Worm (Caenorhabditis elegans): Measurements from ENCODE around the gene lin-45.

lin-45 gene

DNA sequence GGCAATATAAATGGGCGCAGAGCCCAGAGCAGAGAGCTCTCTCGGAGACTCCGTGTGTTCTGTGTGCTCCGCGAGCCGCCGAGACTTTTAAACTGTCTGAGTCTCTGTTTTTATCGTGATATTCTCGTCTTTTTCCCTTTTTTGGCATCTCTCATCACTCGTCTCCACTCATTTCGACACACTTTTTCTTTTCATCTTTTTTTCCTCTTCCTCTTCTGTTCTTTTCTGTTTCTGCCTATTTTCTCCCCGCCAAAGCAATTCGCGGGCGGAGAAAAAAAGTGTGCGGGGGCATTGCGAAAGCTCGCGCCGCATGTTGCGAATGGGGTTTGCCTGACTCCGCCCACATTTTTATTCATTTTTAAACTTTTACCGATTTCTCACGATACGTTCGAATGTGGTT is 8.0 kb upstream of the lin-45 start:
- TF ChIP-seq unc-62 (GFP tag; optimal IDR thresholded peaks at IDR 0.05): no peak

DNA sequence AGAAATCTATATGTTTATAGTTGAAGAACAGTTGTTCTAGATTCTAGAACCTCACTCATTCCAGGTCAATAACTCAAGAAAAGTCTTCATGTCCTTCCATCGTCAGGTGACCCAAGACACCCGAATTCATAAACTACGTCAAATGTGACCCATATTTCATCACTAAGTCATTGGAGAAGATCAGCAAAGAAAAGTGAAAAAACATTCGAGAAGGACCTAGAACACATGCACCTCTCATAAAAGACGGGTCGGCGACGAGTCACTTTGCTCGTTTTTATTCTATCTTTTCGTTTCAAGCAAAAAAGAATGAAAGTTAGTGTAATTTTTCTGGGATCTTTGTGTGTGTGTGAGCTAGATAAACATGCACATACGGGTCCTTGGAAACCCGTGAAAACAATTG is 2.8 kb upstream of the lin-45 start:
- TF ChIP-seq unc-62 (GFP tag; optimal IDR thresholded peaks at IDR 0.05): no peak

DNA sequence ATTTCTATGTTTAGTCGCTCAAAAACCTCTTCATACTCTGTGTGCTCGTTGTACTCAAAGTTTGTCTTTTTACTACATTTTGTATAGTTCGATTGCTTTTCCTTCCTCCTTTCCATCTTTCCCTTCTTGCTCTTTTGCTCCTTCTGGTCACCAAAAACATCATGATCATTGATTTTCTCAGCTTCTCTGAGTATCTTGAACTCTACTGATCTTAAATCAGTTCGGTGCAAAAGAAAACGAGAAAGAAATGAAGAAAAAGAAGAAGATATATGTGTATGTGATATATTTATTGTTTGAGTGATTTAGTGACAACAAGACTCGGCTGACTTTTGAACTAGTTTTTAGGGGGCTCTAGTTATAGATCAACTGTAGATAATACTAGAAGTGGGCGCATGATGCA is 1.7 kb upstream of the lin-45 start:
- TF ChIP-seq unc-62 (GFP tag; optimal IDR thresholded peaks at IDR 0.05): no peak

DNA sequence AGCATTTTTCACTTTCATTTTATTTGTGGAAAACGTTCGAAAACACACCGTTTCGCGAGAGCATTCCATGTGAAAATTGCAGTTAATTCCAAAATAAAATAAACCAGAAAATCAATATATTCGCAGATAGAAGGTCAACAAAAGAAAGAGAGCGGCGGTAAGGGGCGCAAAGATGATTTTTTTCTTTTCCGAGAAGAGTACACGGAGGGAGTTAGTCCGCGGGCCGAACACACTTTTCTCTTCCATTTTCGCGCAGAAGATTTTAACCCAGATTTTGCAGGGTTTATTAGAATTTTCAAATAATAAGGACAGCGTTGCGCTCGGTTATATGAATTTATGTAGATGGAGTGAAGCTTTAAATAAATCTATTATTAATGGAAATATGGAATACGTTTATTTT is 720 bp downstream of the lin-45 start:
- TF ChIP-seq unc-62 (GFP tag; optimal IDR thresholded peaks at IDR 0.05): no peak

DNA sequence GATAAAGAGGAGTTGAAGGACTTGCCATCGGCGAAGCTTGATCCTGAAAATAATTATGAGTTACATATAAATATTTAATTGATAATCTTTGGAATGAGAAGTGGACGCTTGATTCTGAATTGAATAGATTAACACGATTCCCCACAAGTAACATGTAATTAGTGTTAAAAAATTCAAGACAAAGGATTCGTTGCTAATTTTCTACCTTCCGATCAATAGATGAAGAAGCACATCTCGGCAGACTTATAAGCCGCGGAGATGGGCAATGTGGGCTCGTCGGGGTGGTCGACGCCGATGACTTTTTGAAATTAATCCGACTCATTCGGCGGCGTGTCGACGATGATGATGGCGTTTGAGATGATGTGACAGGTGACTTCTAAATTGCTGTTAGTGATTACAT is 1.3 kb downstream of the lin-45 start:
- TF ChIP-seq unc-62 (GFP tag; optimal IDR thresholded peaks at IDR 0.05): no peak

DNA sequence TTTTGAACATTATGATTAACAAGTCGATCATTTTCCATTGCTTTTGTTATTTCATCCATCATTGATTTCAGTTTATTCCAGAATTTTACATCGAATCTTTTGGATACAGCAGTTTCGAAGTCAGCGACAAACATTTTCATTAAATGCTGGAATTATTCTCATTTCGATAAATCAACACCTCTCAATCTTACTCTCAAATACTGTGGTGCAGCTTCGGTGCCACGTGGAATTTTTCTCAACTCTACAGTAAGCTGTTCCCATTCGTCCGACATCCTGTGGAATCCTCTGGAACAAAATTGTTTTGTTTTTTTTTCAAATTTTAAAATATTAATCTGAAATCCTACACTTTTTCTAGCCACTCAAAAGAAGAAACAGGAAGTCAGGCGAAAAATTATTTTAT is 6.2 kb downstream of the lin-45 start, which contains the start of gene smg-7:
Gene smg-7, minus strand, starts transcription at position 285 of the 400 bp plus-strand sequence.
- TF ChIP-seq unc-62 (GFP tag; optimal IDR thresholded peaks at IDR 0.05): no peak

DNA sequence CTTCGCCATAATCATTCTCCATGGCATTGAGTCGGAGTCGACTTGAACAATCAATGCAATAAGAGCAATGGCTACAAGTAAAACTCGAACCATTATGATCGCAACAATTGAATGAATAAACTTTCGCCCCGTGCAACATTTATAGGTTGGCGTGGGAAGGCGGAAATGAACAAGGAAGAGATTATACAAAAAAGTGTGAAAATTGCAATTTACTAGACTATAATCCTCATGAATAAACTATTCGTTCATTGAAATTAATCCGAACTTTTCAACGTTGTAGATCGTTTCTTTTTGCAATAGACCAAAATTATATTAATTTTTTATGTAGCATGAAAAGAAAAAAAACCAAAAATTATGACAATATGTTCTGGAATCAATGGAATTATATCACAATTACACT is 8.2 kb downstream of the lin-45 start, which contains the start of gene Y73B6A.3:
Gene Y73B6A.3, minus strand, starts transcription at position 101 of the 400 bp plus-strand sequence.
- TF ChIP-seq unc-62 (GFP tag; optimal IDR thresholded peaks at IDR 0.05): no peak
